Worm (Caenorhabditis elegans) whole organism, L4 larva: ENCODE data around the gene Y71H2AM.14.

Source experiments
- aly-2 ChIP-seq: sonication (generic microtip); optimal IDR thresholded peaks from 2 replicates; lab custom pipeline; 2018; ENCODE audit warnings: missing biosample characterization, missing genetic modification characterization
- ceh-62 ChIP-seq: sonication (generic microtip); optimal IDR thresholded peaks from 2 replicates; lab custom pipeline; 2017; ENCODE audit warnings: missing biosample characterization, missing genetic modification characterization
- ces-1 ChIP-seq: fragments of 150-350 bp; sonication (generic microtip); optimal IDR thresholded peaks from 4 replicates; lab custom pipeline; 2014; ENCODE audit warnings: missing biosample characterization, missing genetic modification reagents, missing genetic modification characterization
- lin-39 ChIP-seq: fragments of 150-350 bp; optimal IDR thresholded peaks from 2 replicates; lab custom pipeline; 2014; ENCODE audit warnings: missing biosample characterization, missing genetic modification reagents, missing genetic modification characterization
- nhr-76 ChIP-seq: fragments of 150-350 bp; optimal IDR thresholded peaks from 2 replicates; lab custom pipeline; 2014; ENCODE audit warnings: missing biosample characterization, missing genetic modification characterization
- pha-4 ChIP-seq, 2 experiments: fragments of 150-350 bp in 1 of 2; fragments of 200-800 bp in 1 of 2; sonication (Bioruptor generic) in 1 of 2; IDR thresholded peaks in 1 of 2; optimal IDR thresholded peaks in 1 of 2; 2 replicates each; pipeline versions ENCODE4 v1.3.6 to Lab custom; 2014 to 2022; ENCODE audit warnings: missing genetic modification characterization in 2 of 2, missing genetic modification reagents in 2 of 2, missing biosample characterization in 1 of 2, missing compliant biosample characterization in 1 of 2
- unc-130 ChIP-seq: sonication (generic microtip); optimal IDR thresholded peaks from 2 replicates; lab custom pipeline; 2016; ENCODE audit warnings: missing genetic modification reagents, missing genetic modification characterization, missing compliant biosample characterization

ce11 chrIII:2759308-2759707 lies 12.9 kb upstream of the Y71H2AM.14 start:
- TF ChIP-seq ceh-62 (tag; lab: Kevin White, UChicago) = no peak
- TF ChIP-seq pha-4 (GFP tag; IDR thresholded peaks at IDR 0.05; lab: Robert Waterston, UW) = no peak
- no peak for TF ChIP-seq pha-4 (tag; optimal IDR thresholded peaks at IDR 0.05; lab: Kevin White, UChicago)
- no peak for TF ChIP-seq aly-2
- no peak for TF ChIP-seq ces-1 (GFP tag; lab: Kevin White, UChicago)
- no peak for TF ChIP-seq lin-39 (tag; lab: Kevin White, UChicago)
- no peak for TF ChIP-seq unc-130 (GFP tag; lab: Kevin White, UChicago)
- no peak for TF ChIP-seq nhr-76 (tag; lab: Kevin White, UChicago)
